Worm (Caenorhabditis elegans) whole organism, L3 larva: ENCODE measurements around the gene C08E3.1.

Experiments used
- R02D3.7 ChIP-seq: fragments of 150-350 bp; optimal IDR thresholded peaks from 2 replicates; lab custom pipeline; 2014; ENCODE audit warnings: missing biosample characterization, missing genetic modification characterization
- aly-2 ChIP-seq: fragments of 150-350 bp; optimal IDR thresholded peaks from 2 replicates; lab custom pipeline; 2014; ENCODE audit warnings: missing biosample characterization, missing genetic modification characterization
- ceh-16 ChIP-seq: sonication (generic microtip); optimal IDR thresholded peaks from 2 replicates; lab custom pipeline; 2017; ENCODE audit warnings: missing biosample characterization, missing genetic modification characterization
- ceh-28 ChIP-seq: fragments of 150-350 bp; optimal IDR thresholded peaks from 2 replicates; lab custom pipeline; 2014; ENCODE audit warnings: missing biosample characterization, missing genetic modification reagents, missing genetic modification characterization
- ceh-9 ChIP-seq: sonication (generic microtip); optimal IDR thresholded peaks from 2 replicates; lab custom pipeline; 2018; ENCODE audit warnings: missing biosample characterization, missing genetic modification characterization
- egl-27 ChIP-seq: sonication (generic microtip); optimal IDR thresholded peaks from 4 replicates; lab custom pipeline; 2017; ENCODE audit warnings: missing biosample characterization, missing genetic modification reagents, missing genetic modification characterization
- egl-5 ChIP-seq: fragments of 150-350 bp; optimal IDR thresholded peaks from 2 replicates; lab custom pipeline; 2017; ENCODE audit warnings: missing biosample characterization, missing genetic modification reagents, missing genetic modification characterization, inconsistent platforms
- eor-1 ChIP-seq, 2 experiments: fragments of 150-350 bp; optimal IDR thresholded peaks; 2 replicates each; lab custom pipeline; 2014 to 2018; ENCODE audit warnings: missing biosample characterization in 2 of 2, missing genetic modification characterization in 2 of 2
- fkh-2 ChIP-seq: fragments of 150-350 bp; optimal IDR thresholded peaks from 2 replicates; lab custom pipeline; 2014; ENCODE audit warnings: missing biosample characterization, missing genetic modification reagents, missing genetic modification characterization
- fos-1 ChIP-seq: fragments of 150-350 bp; optimal IDR thresholded peaks from 2 replicates; lab custom pipeline; 2014; ENCODE audit warnings: missing biosample characterization, missing genetic modification characterization
- jun-1 ChIP-seq: fragments of 150-350 bp; optimal IDR thresholded peaks from 2 replicates; lab custom pipeline; 2014; ENCODE audit warnings: missing biosample characterization, missing genetic modification reagents, missing genetic modification characterization
- lsy-12 ChIP-seq: sonication (generic microtip); optimal IDR thresholded peaks from 2 replicates; lab custom pipeline; 2016; ENCODE audit warnings: mild to moderate bottlenecking, missing genetic modification characterization, missing compliant biosample characterization
- nhr-11 ChIP-seq: fragments of 150-350 bp; optimal IDR thresholded peaks from 2 replicates; lab custom pipeline; 2014; ENCODE audit warnings: missing biosample characterization, missing genetic modification characterization
- nhr-12 ChIP-seq: fragments of 150-350 bp; optimal IDR thresholded peaks from 2 replicates; lab custom pipeline; 2014; ENCODE audit warnings: missing biosample characterization, missing genetic modification characterization
- sea-2 ChIP-seq: fragments of 150-350 bp; sonication (generic microtip); optimal IDR thresholded peaks from 4 replicates; lab custom pipeline; 2014; ENCODE audit warnings: missing biosample characterization, missing genetic modification reagents, missing genetic modification characterization

The C08E3.1 gene

DNA sequence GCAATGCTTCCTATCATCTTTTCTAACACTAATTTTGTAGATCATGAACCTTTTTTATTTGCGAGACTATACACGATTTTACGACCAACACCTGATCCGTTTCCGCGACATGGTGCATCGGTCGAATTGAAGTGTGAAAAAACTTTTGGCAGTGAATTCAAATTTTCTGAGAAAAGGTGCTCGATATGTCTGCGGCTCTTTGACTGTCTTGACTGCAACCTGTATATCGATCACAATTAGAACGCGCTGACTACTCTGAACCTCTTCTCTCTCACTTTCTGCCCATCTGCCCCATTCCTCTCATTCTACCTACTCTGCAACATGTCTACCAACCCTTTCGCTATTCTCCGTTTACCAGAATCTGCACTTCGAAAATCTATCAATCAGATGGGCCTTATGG, 48.6 kb downstream of the C08E3.1 start, which contains the start of gene fbxb-26:
Gene fbxb-26 (plus strand): TSS at position 301 of the 400 bp plus-strand sequence.
- TF ChIP-seq R02D3.7 = no peak
- TF ChIP-seq jun-1 = no peak
- TF ChIP-seq egl-27 = no peak
- TF ChIP-seq egl-5 = no peak
- TF ChIP-seq ceh-16 (tag; lab: Kevin White, UChicago) = no peak
- TF ChIP-seq fos-1 = no peak
- TF ChIP-seq sea-2 (GFP tag; lab: Kevin White, UChicago) = no peak
- no peak for TF ChIP-seq fkh-2 (tag; lab: Kevin White, UChicago)
- no peak for TF ChIP-seq aly-2
- TF ChIP-seq ceh-28 = no peak
- TF ChIP-seq eor-1 (tag; optimal IDR thresholded peaks at IDR 0.05; lab: Kevin White, UChicago) = no peak
- TF ChIP-seq nhr-11 (tag; lab: Kevin White, UChicago) = no peak
- no peak for TF ChIP-seq nhr-12
- TF ChIP-seq lsy-12 = no peak
- no peak for TF ChIP-seq ceh-9 (tag; lab: Kevin White, UChicago)
